Worm (Caenorhabditis elegans): ENCODE results near the gene grd-1.
A peak's percentile ranks its signal among the peaks of the same experiment; 100 is the strongest.

Gene grd-1

DNA sequence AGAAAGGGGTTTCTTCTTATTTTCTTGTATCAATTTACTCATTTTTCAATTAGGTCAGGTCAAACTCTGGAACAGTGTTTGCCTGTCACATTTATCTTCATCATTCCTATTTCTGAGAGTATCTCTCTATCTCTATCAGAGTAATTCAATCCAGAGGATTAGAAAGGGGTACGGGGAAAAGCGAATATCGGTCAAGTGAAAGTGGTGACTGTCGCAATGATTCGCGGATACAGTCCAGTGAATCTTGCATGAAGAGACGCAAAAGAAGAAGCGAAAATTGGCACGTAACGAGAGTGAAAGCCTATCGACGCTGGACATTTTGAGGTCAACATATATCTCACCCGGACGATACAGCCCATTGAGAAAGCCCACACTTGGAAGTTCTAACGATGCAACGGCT lies 44.4 kb upstream of the grd-1 start, which contains the start of gene lpr-4:
TSS of gene lpr-4 (plus strand) at position 328 of the 400 bp plus-strand sequence.
- TF ChIP-seq lin-39 (tag; optimal IDR thresholded peaks at IDR 0.05) = no peak
- peak in 1 of 2 experiments; percentile 91 for TF ChIP-seq unc-62 (GFP tag; optimal IDR thresholded peaks at IDR 0.05 in 1 of 2)
- TF ChIP-seq unc-62 (tag; optimal IDR thresholded peaks at IDR 0.05) = no peak
- TF ChIP-seq mxl-2 (GFP tag; conservative IDR thresholded peaks at IDR 0.05) = no peak
- TF ChIP-seq egl-43 (GFP tag; IDR thresholded peaks at IDR 0.05) = peak; percentile 34; the same call in 1 of the 2 replicates
- TF ChIP-seq nhr-28 (tag; optimal IDR thresholded peaks at IDR 0.05) = peak; percentile 19
- peak; percentile 52 for TF ChIP-seq hlh-11 (tag; optimal IDR thresholded peaks at IDR 0.05)

DNA sequence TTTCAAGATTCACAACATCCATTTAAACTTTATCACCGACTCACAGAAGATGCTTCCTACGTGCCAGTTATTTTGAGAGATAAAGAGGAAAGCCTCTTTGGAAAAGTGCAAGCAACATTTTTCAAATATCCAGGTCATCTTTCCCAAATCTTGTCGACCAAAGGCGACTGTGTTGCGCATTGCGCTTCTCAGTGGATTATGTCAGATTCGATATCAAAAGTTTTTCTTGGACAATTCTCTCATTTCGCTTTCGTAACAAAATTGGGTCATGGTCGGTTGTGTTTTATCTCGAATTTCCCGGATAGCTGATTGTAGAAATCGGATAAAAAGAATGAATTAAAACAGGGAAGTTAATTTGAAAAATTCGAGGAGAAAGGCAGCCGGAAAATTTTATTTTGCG lies 42.0 kb upstream of the grd-1 start:
- TF ChIP-seq lir-3 (tag; optimal IDR thresholded peaks at IDR 0.05) (no peak), nhr-237 (tag; optimal IDR thresholded peaks at IDR 0.05) (no peak), zag-1 (tag; optimal IDR thresholded peaks at IDR 0.05) (no peak), nhr-25 (tag; optimal IDR thresholded peaks at IDR 0.05; ENCODE audit: borderline replicate concordance, insufficient read depth) (no peak)

DNA sequence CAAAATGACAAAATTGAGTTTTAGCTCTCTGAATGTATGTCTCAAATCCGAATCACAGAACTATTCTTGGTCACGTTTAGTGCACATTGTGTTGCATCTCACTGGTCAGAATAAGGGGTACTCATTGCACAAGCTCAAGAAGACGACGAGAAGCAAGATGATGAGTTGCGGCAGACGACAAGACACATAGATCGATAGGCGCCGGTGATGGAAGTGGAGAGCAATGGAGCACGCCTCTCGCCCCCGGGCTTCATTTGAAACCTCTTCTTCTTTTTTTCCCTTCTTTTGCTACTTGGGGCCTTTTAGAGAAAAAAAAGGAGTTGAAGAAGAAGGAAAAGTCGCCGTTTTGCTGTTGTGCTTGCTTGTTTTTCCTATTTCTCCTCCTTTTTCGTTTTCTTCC lies 40.9 kb upstream of the grd-1 start, which contains the start of gene apt-9:
TSS of gene apt-9 (plus strand) at position 194 of the 400 bp plus-strand sequence.
- peak in 1 of 2 experiments; percentile 50 for TF ChIP-seq lsy-2 (tag; optimal IDR thresholded peaks at IDR 0.05)
- TF ChIP-seq nhr-10 (tag; optimal IDR thresholded peaks at IDR 0.05) = no peak
- no peak for TF ChIP-seq T26A8.4 (GFP tag; IDR thresholded peaks at IDR 0.05)
- peak; percentile 43; the same call in 1 of the 2 replicates for TF ChIP-seq ceh-20 (GFP tag; IDR thresholded peaks at IDR 0.05)
- no peak for TF ChIP-seq lin-1 (GFP tag; IDR thresholded peaks at IDR 0.05)
- no peak for TF ChIP-seq zag-1 (tag; optimal IDR thresholded peaks at IDR 0.05)
- peak; percentile 64; the same call in 1 of the 2 replicates for TF ChIP-seq hmg-1.1 (GFP tag; IDR thresholded peaks at IDR 0.05)
- TF ChIP-seq fkh-10 (GFP tag; optimal IDR thresholded peaks at IDR 0.05) = peak; percentile 58
- TF ChIP-seq rbr-2 (tag; optimal IDR thresholded peaks at IDR 0.05) = peak; percentile 54
- TF ChIP-seq ces-1 (GFP tag; optimal IDR thresholded peaks at IDR 0.05) = no peak
- TF ChIP-seq unc-62 (GFP tag; optimal IDR thresholded peaks at IDR 0.05 in 1 of 2) = peak in 1 of 2 experiments; percentile 92
- no peak for TF ChIP-seq unc-62 (tag; optimal IDR thresholded peaks at IDR 0.05)
- TF ChIP-seq php-3 (GFP tag; IDR thresholded peaks at IDR 0.05) = no peak
- no peak for TF ChIP-seq lin-15B (tag; optimal IDR thresholded peaks at IDR 0.05)
- TF ChIP-seq aha-1 (tag) = no peak
- 0 out of 2 replicates have a peak, but pooled peaks have one; percentile 18 for TF ChIP-seq vab-7 (GFP tag; IDR thresholded peaks at IDR 0.05)
- TF ChIP-seq mep-1 (tag; optimal IDR thresholded peaks at IDR 0.05) = peak; percentile 47
- TF ChIP-seq ztf-7 (tag; optimal IDR thresholded peaks at IDR 0.05) = no peak
- TF ChIP-seq ctbp-1 (GFP tag; IDR thresholded peaks at IDR 0.05) = peak; percentile 51; the same call in 1 of the 2 replicates
- peak in 1 of 2 experiments; percentile 26 for TF ChIP-seq mdl-1 (tag; optimal IDR thresholded peaks at IDR 0.05)
- TF ChIP-seq set-16 (GFP tag; IDR thresholded peaks at IDR 0.05) = peak; percentile 17; the same call in 1 of the 2 replicates
- TF ChIP-seq ceh-28 (tag; optimal IDR thresholded peaks at IDR 0.05) = peak; percentile 16
- no peak for TF ChIP-seq mxl-2 (GFP tag; conservative IDR thresholded peaks at IDR 0.05)
- TF ChIP-seq T20F7.1 (GFP tag; optimal IDR thresholded peaks at IDR 0.05) = no peak

DNA sequence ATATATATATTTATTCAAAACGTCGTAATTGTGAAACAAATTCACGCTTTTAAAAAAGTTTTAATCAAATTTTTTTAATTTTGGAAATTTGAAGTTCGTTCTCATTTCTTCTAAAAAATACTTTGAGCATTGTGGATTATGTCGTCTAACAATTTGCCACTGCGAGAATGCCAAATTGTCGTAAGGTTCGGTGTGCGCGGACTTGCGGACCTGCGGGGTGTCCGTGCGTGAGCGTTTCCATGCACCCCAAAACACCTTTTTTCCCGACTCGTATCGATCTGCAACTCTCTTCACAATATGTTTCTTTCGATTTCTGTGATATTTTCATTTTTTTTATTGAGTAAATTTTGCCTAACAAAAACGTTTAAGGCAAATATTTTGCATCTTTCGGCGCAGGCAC lies 36.5 kb upstream of the grd-1 start:
- TF ChIP-seq hmg-1.1 (GFP tag; IDR thresholded peaks at IDR 0.05) (peak; percentile 32; the same call in 1 of the 2 replicates), lin-1 (GFP tag; IDR thresholded peaks at IDR 0.05) (no peak), daf-16 (GFP tag; optimal IDR thresholded peaks at IDR 0.05) (no peak), daf-16 (tag; optimal IDR thresholded peaks at IDR 0.05) (peak; percentile 41), vab-7 (GFP tag; IDR thresholded peaks at IDR 0.05) (no peak)

DNA sequence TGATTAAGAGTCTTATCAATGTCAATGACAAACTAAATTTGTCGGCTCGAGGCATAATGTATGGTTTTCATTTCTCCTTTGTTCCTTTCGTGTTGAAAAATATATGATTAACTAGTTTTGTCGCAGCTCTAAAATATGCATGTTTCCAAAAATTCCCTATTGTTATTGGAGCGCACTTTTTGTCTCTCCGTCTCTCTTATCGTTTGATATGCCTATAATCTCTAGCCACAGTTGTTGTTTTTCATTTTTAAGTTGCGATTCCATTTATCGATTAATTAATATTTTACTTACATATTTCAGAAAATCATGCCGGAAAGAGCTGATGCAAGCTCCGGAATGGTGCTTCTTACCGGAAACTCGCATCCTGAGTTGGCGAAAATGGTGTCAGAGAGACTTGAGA lies 35.9 kb upstream of the grd-1 start, which contains the start of gene W04G3.5:
TSS of gene W04G3.5 (plus strand) at position 301 of the 400 bp plus-strand sequence.
- TF ChIP-seq zfp-2 (tag; optimal IDR thresholded peaks at IDR 0.05) (no peak), ceh-82 (tag; optimal IDR thresholded peaks at IDR 0.05) (no peak), cey-2 (tag; optimal IDR thresholded peaks at IDR 0.05; ENCODE audit: borderline replicate concordance, insufficient read depth) (no peak), aha-1 (tag) (peak; percentile 16), attf-4 (tag; optimal IDR thresholded peaks at IDR 0.05) (no peak), nhr-10 (tag; optimal IDR thresholded peaks at IDR 0.05) (no peak)

Data from whole organism, L4 larva.